Fruit fly (Drosophila melanogaster) whole organism: ENCODE results near the gene CG14990.

ENCODE experiments used
- CG8478 ChIP-seq: fragments of >200 bp; optimal IDR thresholded peaks from 2 replicates; lab custom pipeline; 2018; ENCODE audit warnings: inconsistent platforms
- pan ChIP-seq: fragments of >200 bp; optimal IDR thresholded peaks from 2 replicates; lab custom pipeline; 2017
- psq ChIP-seq: fragments of >200 bp; optimal IDR thresholded peaks from 2 replicates; lab custom pipeline; 2017

- TF ChIP-seq psq (no peak), pan (lab: Kevin White, UChicago) (no peak), CG8478 (no peak)
Observed at dm6 chr3L:4110212-4110611, 17.2 kb downstream of the CG14990 start.
